Fruit fly (Drosophila melanogaster) whole organism, wandering third instar larva: ENCODE data around the gene CSN3.

Experiments used
- Abd-B ChIP-seq: fragments of >200 bp; optimal IDR thresholded peaks from 2 replicates; lab custom pipeline; 2017; ENCODE audit warnings: missing biosample characterization, missing genetic modification characterization
- CG9705 ChIP-seq: fragments of 200-800 bp; sonication (Bioruptor generic); optimal IDR thresholded peaks from 2 replicates; lab custom pipeline; 2018; ENCODE audit warnings: missing biosample characterization, mild to moderate bottlenecking, missing genetic modification characterization
- OdsH ChIP-seq: fragments of 200-800 bp; sonication (Bioruptor generic); optimal IDR thresholded peaks from 2 replicates; lab custom pipeline; 2016; ENCODE audit warnings: missing biosample characterization, mild to moderate bottlenecking, missing genetic modification characterization
- psq ChIP-seq: fragments of 200-800 bp; sonication (Bioruptor generic); optimal IDR thresholded peaks from 3 replicates; lab custom pipeline; 2017; ENCODE audit warnings: missing biosample characterization, mild to moderate bottlenecking, missing genetic modification characterization, moderate library complexity

DNA sequence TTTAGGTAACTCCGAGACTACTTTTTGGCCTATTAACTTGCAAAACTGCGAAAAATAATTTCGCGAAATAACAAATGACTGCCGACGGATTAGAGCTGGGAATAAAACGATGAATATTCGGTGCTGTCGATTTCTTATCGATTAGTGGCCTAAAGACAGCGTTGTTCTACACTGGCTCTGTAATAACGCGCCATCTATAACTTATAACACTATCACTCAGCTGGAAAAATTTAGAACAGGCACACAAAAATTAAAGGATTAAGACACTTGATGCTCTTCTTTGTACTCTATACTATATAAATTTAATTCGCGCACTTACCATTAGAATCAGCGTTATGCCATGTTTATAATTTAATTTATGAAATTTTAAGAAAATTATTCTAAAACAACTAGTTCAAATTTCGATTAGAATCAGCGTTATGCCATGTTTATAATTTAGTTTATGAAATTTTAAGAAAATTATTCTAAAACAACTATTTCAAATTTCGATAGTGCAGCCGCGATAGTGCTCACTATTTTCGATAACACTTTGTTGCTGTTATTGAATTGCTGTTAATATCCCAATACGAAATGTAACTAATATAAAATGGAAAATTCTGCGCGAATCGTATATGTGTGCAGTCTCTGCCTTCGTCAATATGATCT, at the start of gene CSN3, which contains the start of gene CG11456:
- TF ChIP-seq Abd-B (GFP tag; lab: Kevin White, UChicago) (no peak), OdsH (GFP tag; lab: Kevin White, UChicago) (no peak), psq (peak; percentile 11), CG9705 (GFP tag; lab: Kevin White, UChicago) (no peak)
